Fruit fly (Drosophila melanogaster): Measurements from ENCODE around the gene CG8563.

DNA sequence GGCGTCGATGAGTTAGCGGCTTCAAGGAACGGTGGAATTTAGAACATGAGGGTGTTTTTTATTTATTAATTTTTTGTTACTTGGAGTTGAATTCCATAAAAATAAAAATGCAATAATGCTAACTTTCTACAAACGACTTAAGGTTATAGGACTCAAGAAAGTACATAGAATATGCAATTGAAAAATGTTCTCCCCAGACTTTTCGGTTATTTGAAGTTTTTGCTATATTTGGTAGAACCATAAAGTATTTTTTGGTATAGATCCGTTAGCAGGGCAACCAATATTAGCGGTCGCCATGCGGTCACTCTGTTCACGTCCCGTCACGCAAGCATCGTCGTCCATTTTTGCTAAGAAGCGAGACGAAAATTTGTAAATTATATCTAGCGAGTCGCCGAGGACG lies 21.0 kb upstream of the CG8563 start, which contains the start of gene akirin:
- TF ChIP-seq Myc (optimal IDR thresholded peaks at IDR 0.05): peak; percentile 4
- no peak for TF ChIP-seq pan (optimal IDR thresholded peaks at IDR 0.05)
- TF ChIP-seq Hr78 (GFP tag; optimal IDR thresholded peaks at IDR 0.05): no peak
- no peak for TF ChIP-seq dsf (GFP tag; optimal IDR thresholded peaks at IDR 0.05; ENCODE audit: borderline replicate concordance)
- TF ChIP-seq GATAd (GFP tag; optimal IDR thresholded peaks at IDR 0.05): no peak
- no peak for TF ChIP-seq h (GFP tag; optimal IDR thresholded peaks at IDR 0.05)
- no peak for TF ChIP-seq HLH106 (tag; optimal IDR thresholded peaks at IDR 0.05)

All from whole organism, wandering third instar larva.